Fruit fly (Drosophila melanogaster) whole organism: ENCODE measurements around the gene CG6418.

Experiments used
- pan ChIP-seq: fragments of >200 bp; optimal IDR thresholded peaks from 2 replicates; lab custom pipeline; 2017
- usp ChIP-seq: fragments of >200 bp; optimal IDR thresholded peaks from 2 replicates; lab custom pipeline; 2017; ENCODE audit warnings: missing biosample characterization, missing genetic modification characterization, mixed read lengths

- no peak for TF ChIP-seq usp (GFP tag; lab: Kevin White, UChicago)
- no peak for TF ChIP-seq pan (lab: Kevin White, UChicago)
These were observed 25.7 kb downstream of the CG6418 start for dm6 chr3L:10853131-10853471.
